Worm (Caenorhabditis elegans): Measurements from ENCODE around the gene srh-170.

The srh-170 gene

ce11 chrV:15350615-15351014 is 38.1 kb downstream of the srh-170 start, which contains the start of gene clec-231:
TSS of gene clec-231 (minus strand) at chrV:15350715.
- TF ChIP-seq pax-1 (tag; optimal IDR thresholded peaks at IDR 0.05) (no peak), fkh-10 (GFP tag; optimal IDR thresholded peaks at IDR 0.05) (no peak)

- TF ChIP-seq pha-2 (tag; optimal IDR thresholded peaks at IDR 0.05), result no peak
- TF ChIP-seq unc-86 (tag; optimal IDR thresholded peaks at IDR 0.05), result no peak
- TF ChIP-seq mec-3 (tag; optimal IDR thresholded peaks at IDR 0.05; ENCODE audit: borderline replicate concordance), result no peak
- TF ChIP-seq ceh-24 (tag; optimal IDR thresholded peaks at IDR 0.05), result no peak
- no peak for TF ChIP-seq tbx-7 (tag; optimal IDR thresholded peaks at IDR 0.05)
- TF ChIP-seq ceh-18 (tag; optimal IDR thresholded peaks at IDR 0.05), result no peak
- no peak for TF ChIP-seq sox-2 (GFP tag; IDR thresholded peaks at IDR 0.05)
- no peak for TF ChIP-seq C38D4.7 (GFP tag; optimal IDR thresholded peaks at IDR 0.05)
- TF ChIP-seq sdc-2 (tag; optimal IDR thresholded peaks at IDR 0.05), result no peak
- no peak for TF ChIP-seq K02D7.2 (tag; optimal IDR thresholded peaks at IDR 0.05)
- no peak for TF ChIP-seq ahr-1 (tag; optimal IDR thresholded peaks at IDR 0.05)
- no peak for TF ChIP-seq fax-1 (tag; optimal IDR thresholded peaks at IDR 0.05)
- TF ChIP-seq ttx-3 (tag; optimal IDR thresholded peaks at IDR 0.05), result no peak
- no peak for TF ChIP-seq madf-2 (tag; optimal IDR thresholded peaks at IDR 0.05)
- no peak for TF ChIP-seq pax-1 (tag; optimal IDR thresholded peaks at IDR 0.05)
- no peak for TF ChIP-seq C08G9.2 (tag; optimal IDR thresholded peaks at IDR 0.05)
- TF ChIP-seq rnt-1 (tag; optimal IDR thresholded peaks at IDR 0.05), result no peak
- TF ChIP-seq elt-2 (tag; optimal IDR thresholded peaks at IDR 0.05), result no peak
These were observed 39.6 kb downstream of the srh-170 start, which contains the start of gene clec-230 for ce11 chrV:15349044-15349443. TSS of gene clec-230 (minus strand) at chrV:15349144.

ce11 chrV:15347292-15347691 is 41.4 kb downstream of the srh-170 start, which contains the start of gene C29F3.3:
TSS of gene C29F3.3 (minus strand) at chrV:15347392.
- TF ChIP-seq ets-4 (tag; optimal IDR thresholded peaks at IDR 0.05), result no peak
- no peak for TF ChIP-seq hlh-15 (tag; optimal IDR thresholded peaks at IDR 0.05)
- TF ChIP-seq ceh-6 (GFP tag; optimal IDR thresholded peaks at IDR 0.05), result no peak
- no peak for TF ChIP-seq zip-5 (tag; optimal IDR thresholded peaks at IDR 0.05)
- TF ChIP-seq unc-86 (tag; optimal IDR thresholded peaks at IDR 0.05), result no peak
- no peak for TF ChIP-seq ttx-3 (tag; optimal IDR thresholded peaks at IDR 0.05)
- no peak for TF ChIP-seq pqm-1 (tag; optimal IDR thresholded peaks at IDR 0.05)
- TF ChIP-seq ztf-16 (tag; optimal IDR thresholded peaks at IDR 0.05), result no peak

DNA sequence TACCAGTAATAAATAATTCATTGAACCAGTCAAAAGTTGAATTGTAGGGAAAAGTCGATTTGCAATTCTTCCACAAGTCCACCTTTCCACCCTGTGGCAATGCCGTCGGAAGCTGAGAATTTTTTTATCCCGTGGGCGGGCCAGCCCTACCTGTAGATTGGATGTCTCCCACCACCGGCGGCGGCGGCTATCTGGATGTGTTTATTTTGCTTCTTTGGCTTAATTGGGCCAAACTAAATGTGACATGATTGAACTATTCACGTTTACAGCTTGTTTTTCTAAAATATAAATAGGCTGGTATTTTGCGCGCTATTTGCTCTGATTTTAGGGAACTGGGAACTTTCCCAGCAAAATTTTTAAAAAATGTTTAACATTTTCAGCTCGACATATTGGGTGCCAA is 44.2 kb downstream of the srh-170 start, which contains the start of gene wrt-8:
Gene wrt-8 (minus strand): TSS at position 101 of the 400 bp plus-strand sequence.
- TF ChIP-seq C08G9.2 (tag; optimal IDR thresholded peaks at IDR 0.05), result no peak
- no peak for TF ChIP-seq ceh-22 (tag; optimal IDR thresholded peaks at IDR 0.05)
- no peak for TF ChIP-seq pat-9 (tag; optimal IDR thresholded peaks at IDR 0.05)
- no peak for TF ChIP-seq K02D7.2 (tag; optimal IDR thresholded peaks at IDR 0.05)
- no peak for TF ChIP-seq ceh-24 (tag; optimal IDR thresholded peaks at IDR 0.05)
- TF ChIP-seq unc-86 (tag; optimal IDR thresholded peaks at IDR 0.05), result no peak
- no peak for TF ChIP-seq ttx-3 (tag; optimal IDR thresholded peaks at IDR 0.05)
- TF ChIP-seq pag-3 (tag; optimal IDR thresholded peaks at IDR 0.05; ENCODE audit: borderline replicate concordance), result no peak
- TF ChIP-seq mec-3 (tag; optimal IDR thresholded peaks at IDR 0.05; ENCODE audit: borderline replicate concordance), result no peak
- no peak for TF ChIP-seq sdc-2 (tag; optimal IDR thresholded peaks at IDR 0.05)
- TF ChIP-seq hlh-6 (tag; optimal IDR thresholded peaks at IDR 0.05), result no peak
- no peak for TF ChIP-seq tbx-2 (tag; optimal IDR thresholded peaks at IDR 0.05)
- no peak for TF ChIP-seq pqm-1 (tag; optimal IDR thresholded peaks at IDR 0.05)
- TF ChIP-seq ceh-18 (tag; optimal IDR thresholded peaks at IDR 0.05), result no peak
- no peak for TF ChIP-seq zip-5 (tag; optimal IDR thresholded peaks at IDR 0.05)
- no peak for TF ChIP-seq ceh-2 (tag; optimal IDR thresholded peaks at IDR 0.05)
- no peak for TF ChIP-seq ztf-16 (tag; optimal IDR thresholded peaks at IDR 0.05)
- no peak for TF ChIP-seq dmd-4 (tag; optimal IDR thresholded peaks at IDR 0.05; ENCODE audit: borderline replicate concordance)
- TF ChIP-seq lim-6 (tag; optimal IDR thresholded peaks at IDR 0.05), result no peak
- no peak for TF ChIP-seq ref-2 (tag; optimal IDR thresholded peaks at IDR 0.05)

- TF ChIP-seq nfya-1 (tag; optimal IDR thresholded peaks at IDR 0.05) (no peak), pha-2 (tag; optimal IDR thresholded peaks at IDR 0.05) (no peak), nhr-232 (tag; optimal IDR thresholded peaks at IDR 0.05) (no peak), tbx-7 (tag; optimal IDR thresholded peaks at IDR 0.05) (no peak), ceh-9 (tag; optimal IDR thresholded peaks at IDR 0.05) (no peak), sdc-2 (tag; optimal IDR thresholded peaks at IDR 0.05) (no peak), pat-9 (tag; optimal IDR thresholded peaks at IDR 0.05) (no peak), pros-1 (tag; optimal IDR thresholded peaks at IDR 0.05) (no peak), eyg-1 (tag; optimal IDR thresholded peaks at IDR 0.05) (no peak), lin-11 (tag; optimal IDR thresholded peaks at IDR 0.05) (no peak), ceh-19 (GFP tag; optimal IDR thresholded peaks at IDR 0.05) (no peak), lim-6 (tag; optimal IDR thresholded peaks at IDR 0.05) (no peak), nhr-11 (tag; optimal IDR thresholded peaks at IDR 0.05) (no peak), C08G9.2 (tag; optimal IDR thresholded peaks at IDR 0.05) (no peak), hlh-13 (GFP tag; optimal IDR thresholded peaks at IDR 0.05) (no peak), odd-2 (tag; optimal IDR thresholded peaks at IDR 0.05) (no peak), ref-2 (tag; optimal IDR thresholded peaks at IDR 0.05) (no peak), tbx-2 (tag; optimal IDR thresholded peaks at IDR 0.05) (no peak)
These were observed 47.3 kb downstream of the srh-170 start, which contains the start of gene clec-229 for ce11 chrV:15341404-15341803. TSS of gene clec-229 (minus strand) at chrV:15341504.
